Worm (Caenorhabditis elegans) whole organism, L2 larva: Measurements from ENCODE around the gene F11D11.12.

Experiments used
- C34F6.9 ChIP-seq: fragments of 150-350 bp; optimal IDR thresholded peaks from 2 replicates; lab custom pipeline; 2014; ENCODE audit warnings: missing biosample characterization, missing genetic modification characterization
- R02D3.7 ChIP-seq: fragments of 150-350 bp; optimal IDR thresholded peaks from 2 replicates; lab custom pipeline; 2014; ENCODE audit warnings: missing biosample characterization, missing genetic modification characterization
- alr-1 ChIP-seq: fragments of 150-350 bp; optimal IDR thresholded peaks from 2 replicates; lab custom pipeline; 2014; ENCODE audit warnings: missing biosample characterization, missing genetic modification characterization
- aly-2 ChIP-seq: fragments of 150-350 bp; optimal IDR thresholded peaks from 2 replicates; lab custom pipeline; 2014; ENCODE audit warnings: missing biosample characterization, missing genetic modification characterization
- ama-1 ChIP-seq: fragments of 150-350 bp; optimal IDR thresholded peaks from 2 replicates; lab custom pipeline; 2018; ENCODE audit warnings: inconsistent platforms
- blmp-1 ChIP-seq: sonication (generic microtip); optimal IDR thresholded peaks from 2 replicates; lab custom pipeline; 2017; ENCODE audit warnings: missing genetic modification characterization, mild to moderate bottlenecking, missing compliant biosample characterization, antibody characterized with exemption, moderate library complexity; ENCODE audit not compliant: insufficient read depth
- ceh-16 ChIP-seq: fragments of 150-350 bp; optimal IDR thresholded peaks from 2 replicates; lab custom pipeline; 2014; ENCODE audit warnings: missing biosample characterization, missing genetic modification characterization
- dmd-4 ChIP-seq: sonication (generic microtip); optimal IDR thresholded peaks from 2 replicates; lab custom pipeline; 2017; ENCODE audit warnings: missing biosample characterization, missing genetic modification characterization
- egl-27 ChIP-seq: sonication (generic microtip); optimal IDR thresholded peaks from 3 replicates; lab custom pipeline; 2017; ENCODE audit warnings: missing biosample characterization, missing genetic modification reagents, missing genetic modification characterization
- elt-3 ChIP-seq: sonication (generic microtip); optimal IDR thresholded peaks from 2 replicates; lab custom pipeline; 2017; ENCODE audit warnings: missing biosample characterization, missing genetic modification characterization
- fos-1 ChIP-seq: fragments of 150-350 bp; optimal IDR thresholded peaks from 2 replicates; lab custom pipeline; 2014; ENCODE audit warnings: missing biosample characterization, missing genetic modification characterization
- lin-13 ChIP-seq: fragments of 150-350 bp; optimal IDR thresholded peaks from 2 replicates; lab custom pipeline; 2014; ENCODE audit warnings: missing biosample characterization, missing genetic modification reagents, missing genetic modification characterization
- lsy-2 ChIP-seq, 2 experiments: fragments of 150-350 bp in 1 of 2; sonication (generic microtip) in 1 of 2; optimal IDR thresholded peaks; 2 replicates each; lab custom pipeline; 2014 to 2017; ENCODE audit warnings: missing biosample characterization in 2 of 2, missing genetic modification characterization in 2 of 2
- mab-5 ChIP-seq: fragments of 150-350 bp; optimal IDR thresholded peaks from 2 replicates; lab custom pipeline; 2014; ENCODE audit warnings: missing biosample characterization, missing genetic modification characterization
- mdl-1 ChIP-seq, 2 experiments: fragments of 150-350 bp in 1 of 2; sonication (generic microtip) in 1 of 2; optimal IDR thresholded peaks; 2 replicates each; lab custom pipeline; 2017; ENCODE audit warnings: missing biosample characterization in 2 of 2, missing genetic modification characterization in 2 of 2
- nhr-10 ChIP-seq: sonication (generic microtip); optimal IDR thresholded peaks from 2 replicates; lab custom pipeline; 2017; ENCODE audit warnings: missing biosample characterization, missing genetic modification characterization
- nhr-12 ChIP-seq: fragments of 150-350 bp; optimal IDR thresholded peaks from 2 replicates; lab custom pipeline; 2014; ENCODE audit warnings: missing biosample characterization, missing genetic modification characterization
- nhr-129 ChIP-seq: fragments of 150-350 bp; optimal IDR thresholded peaks from 2 replicates; lab custom pipeline; 2014; ENCODE audit warnings: missing biosample characterization, missing genetic modification characterization
- nhr-21 ChIP-seq: fragments of 150-350 bp; optimal IDR thresholded peaks from 2 replicates; lab custom pipeline; 2014; ENCODE audit warnings: missing biosample characterization, missing genetic modification characterization
- nhr-23 ChIP-seq: fragments of 150-350 bp; optimal IDR thresholded peaks from 2 replicates; lab custom pipeline; 2014; ENCODE audit warnings: missing biosample characterization, missing genetic modification reagents, missing genetic modification characterization
- nhr-25 ChIP-seq: fragments of 150-350 bp; sonication (generic microtip); optimal IDR thresholded peaks from 3 replicates; lab custom pipeline; 2014; ENCODE audit warnings: missing biosample characterization, missing genetic modification characterization
- nhr-6 ChIP-seq: fragments of 150-350 bp; optimal IDR thresholded peaks from 2 replicates; lab custom pipeline; 2014; ENCODE audit warnings: missing biosample characterization, missing genetic modification characterization
- sem-4 ChIP-seq: fragments of 150-350 bp; optimal IDR thresholded peaks from 2 replicates; lab custom pipeline; 2014; ENCODE audit warnings: missing biosample characterization, missing genetic modification reagents, missing genetic modification characterization
- skn-1 ChIP-seq: sonication (generic microtip); optimal IDR thresholded peaks from 2 replicates; lab custom pipeline; 2017; ENCODE audit warnings: missing biosample characterization, missing genetic modification characterization
- sma-3 ChIP-seq: sonication (generic microtip); optimal IDR thresholded peaks from 2 replicates; lab custom pipeline; 2016; ENCODE audit warnings: missing genetic modification reagents, missing genetic modification characterization, missing compliant biosample characterization
- sma-9 ChIP-seq, 2 experiments: fragments of 150-350 bp in 1 of 2; sonication (generic microtip) in 1 of 2; optimal IDR thresholded peaks; 2 replicates each; lab custom pipeline; 2014 to 2016; ENCODE audit warnings: missing genetic modification characterization in 2 of 2, mild to moderate bottlenecking in 1 of 2, missing biosample characterization in 1 of 2, missing compliant biosample characterization in 1 of 2, missing genetic modification reagents in 1 of 2, moderate library complexity in 1 of 2
- unc-39 ChIP-seq: fragments of 150-350 bp; optimal IDR thresholded peaks from 2 replicates; lab custom pipeline; 2014; ENCODE audit warnings: missing biosample characterization, missing genetic modification characterization
- unc-55 ChIP-seq: fragments of 150-350 bp; sonication (generic microtip); optimal IDR thresholded peaks from 3 replicates; lab custom pipeline; 2014; ENCODE audit warnings: missing biosample characterization, missing genetic modification reagents, missing genetic modification characterization
- ztf-1 ChIP-seq: fragments of 200-800 bp; sonication (Bioruptor generic); conservative IDR thresholded peaks from 2 replicates; pipeline ENCODE4 v1.3.6; 2022; ENCODE audit warnings: missing genetic modification characterization, missing compliant biosample characterization
- ztf-11 ChIP-seq: sonication (generic microtip); optimal IDR thresholded peaks from 2 replicates; lab custom pipeline; 2017; ENCODE audit warnings: missing biosample characterization, missing genetic modification characterization
- ztf-4 ChIP-seq: fragments of 150-350 bp; optimal IDR thresholded peaks from 2 replicates; lab custom pipeline; 2014; ENCODE audit warnings: missing biosample characterization, missing genetic modification characterization

Gene F11D11.12

ce11 chrV:18748726-18749125, 1.8 kb downstream of the F11D11.12 start, which contains the start of gene clec-252:
TSS of gene clec-252 (minus strand) at chrV:18748826.
- no peak for TF ChIP-seq unc-55 (GFP tag; lab: Kevin White, UChicago)

ce11 chrV:18746937-18747660, 3.4 kb downstream of the F11D11.12 start, which contains the start of gene clec-251:
TSS of gene clec-251 (minus strand) at chrV:18746987.
- TF ChIP-seq ztf-1 (GFP tag; lab: Robert Waterston, UW), result no peak
- no peak for TF ChIP-seq dmd-4

ce11 chrV:18742108-18742507, 8.4 kb downstream of the F11D11.12 start, which contains the start of gene clec-250:
TSS of gene clec-250 (minus strand) at chrV:18742208.
- no peak for TF ChIP-seq ztf-11 (tag; lab: Kevin White, UChicago)
- no peak for TF ChIP-seq mdl-1 (tag; optimal IDR thresholded peaks at IDR 0.05; lab: Kevin White, UChicago)
- no peak for TF ChIP-seq R02D3.7 (tag; lab: Kevin White, UChicago)
- TF ChIP-seq elt-3 (tag; lab: Kevin White, UChicago), result no peak
- TF ChIP-seq sma-9 (GFP tag; optimal IDR thresholded peaks at IDR 0.05; lab: Kevin White, UChicago), result no peak
- TF ChIP-seq sma-9 (tag; optimal IDR thresholded peaks at IDR 0.05; lab: Kevin White, UChicago), result no peak
- no peak for TF ChIP-seq nhr-21 (tag; lab: Kevin White, UChicago)
- TF ChIP-seq lin-13 (GFP tag; lab: Kevin White, UChicago), result no peak
- TF ChIP-seq C34F6.9 (tag; lab: Kevin White, UChicago), result no peak
- no peak for TF ChIP-seq ztf-4 (tag; lab: Kevin White, UChicago)

ce11 chrV:18737646-18738045, 12.8 kb downstream of the F11D11.12 start:
- TF ChIP-seq ceh-16 (tag; lab: Kevin White, UChicago) (no peak), egl-27 (tag; lab: Kevin White, UChicago) (no peak), nhr-129 (tag; lab: Kevin White, UChicago) (no peak), mab-5 (tag; lab: Kevin White, UChicago) (no peak), mdl-1 (tag; optimal IDR thresholded peaks at IDR 0.05; lab: Kevin White, UChicago) (no peak), nhr-12 (tag; lab: Kevin White, UChicago) (no peak), nhr-10 (no peak), nhr-25 (tag; lab: Kevin White, UChicago) (no peak)
- TF ChIP-seq, all 48 proteins: peak for 0

- TF ChIP-seq alr-1 (no peak), elt-3 (tag; lab: Kevin White, UChicago) (no peak), mab-5 (tag; lab: Kevin White, UChicago) (no peak), nhr-12 (tag; lab: Kevin White, UChicago) (no peak), ztf-1 (GFP tag; lab: Robert Waterston, UW) (no peak), ceh-16 (tag; lab: Kevin White, UChicago) (no peak), unc-39 (tag; lab: Kevin White, UChicago) (no peak), ama-1 (lab: Kevin White, UChicago) (no peak), egl-27 (tag; lab: Kevin White, UChicago) (no peak), aly-2 (no peak), nhr-6 (tag; lab: Kevin White, UChicago) (no peak)
- TF ChIP-seq, all 48 proteins: peak for 0
Observed at ce11 chrV:18734381-18734780, 16.1 kb downstream of the F11D11.12 start, which contains the start of gene scl-20. TSS of gene scl-20 (minus strand) at chrV:18734481.

DNA sequence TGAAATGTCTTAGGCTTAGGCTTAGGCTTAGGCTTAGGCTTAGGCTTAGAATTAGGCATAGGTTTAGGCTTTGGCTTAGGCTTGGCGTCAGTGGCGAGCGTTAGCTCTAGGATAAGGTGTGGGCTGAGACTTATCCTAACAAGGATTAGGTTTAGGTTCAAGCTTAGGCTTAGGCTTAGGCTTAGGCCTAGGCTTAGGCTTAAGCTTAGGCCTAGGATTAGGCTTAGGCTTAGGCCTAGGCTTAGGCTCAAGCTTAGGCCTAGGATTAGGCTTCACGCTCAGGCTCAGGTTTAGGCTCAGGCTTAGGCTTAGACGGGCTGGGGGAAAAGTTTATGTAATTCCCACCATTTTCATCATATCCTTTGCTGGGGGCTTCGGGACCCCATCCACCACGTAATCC, 16.5 kb downstream of the F11D11.12 start:
- TF ChIP-seq ama-1 (lab: Kevin White, UChicago) (no peak), blmp-1 (tag; lab: Kevin White, UChicago) (no peak), ztf-4 (tag; lab: Kevin White, UChicago) (no peak), sem-4 (tag; lab: Kevin White, UChicago) (no peak), fos-1 (no peak), nhr-23 (tag; lab: Kevin White, UChicago) (no peak), sma-3 (no peak), lsy-2 (tag; optimal IDR thresholded peaks at IDR 0.05; lab: Kevin White, UChicago) (no peak), skn-1 (tag; lab: Kevin White, UChicago) (no peak)
- TF ChIP-seq, all 48 proteins: peak for 0
